Fruit fly (Drosophila melanogaster) whole organism, embryonic: ENCODE measurements around the gene CG15528.
A peak's percentile ranks its signal among the peaks of the same experiment; 100 is the strongest.

ENCODE experiments used
- ATbp ChIP-seq: fragments of 200-800 bp; sonication (Bioruptor generic); optimal IDR thresholded peaks from 2 replicates; lab custom pipeline; 2017; ENCODE audit warnings: missing biosample characterization, mild to moderate bottlenecking, missing genetic modification characterization, missing genetic modification reagents
- B-H2 ChIP-seq: fragments of 200-800 bp; sonication (Bioruptor generic); optimal IDR thresholded peaks from 2 replicates; lab custom pipeline; 2018; ENCODE audit warnings: missing biosample characterization, mild to moderate bottlenecking, missing genetic modification characterization
- Bdp1 ChIP-seq: fragments of 200-800 bp; sonication (Bioruptor generic); optimal IDR thresholded peaks from 3 replicates; lab custom pipeline; 2016; ENCODE audit warnings: missing biosample characterization, missing genetic modification characterization
- CG1024 ChIP-seq: fragments of 200-800 bp; sonication (Bioruptor generic); IDR thresholded peaks from 2 replicates; pipeline ENCODE4 v1.3.6; 2022; ENCODE audit warnings: missing biosample characterization, missing genetic modification characterization
- CG10431 ChIP-seq: fragments of 200-800 bp; sonication (Bioruptor generic); optimal IDR thresholded peaks from 3 replicates; lab custom pipeline; 2018; ENCODE audit warnings: missing biosample characterization, mild to moderate bottlenecking, missing genetic modification characterization
- CG10565 ChIP-seq: fragments of 200-800 bp; sonication (Bioruptor generic); optimal IDR thresholded peaks from 3 replicates; lab custom pipeline; 2016; ENCODE audit warnings: missing biosample characterization, mild to moderate bottlenecking, missing genetic modification characterization
- CG10959 ChIP-seq: fragments of 200-800 bp; sonication (Bioruptor generic); IDR thresholded peaks from 2 replicates; pipeline ENCODE4 v1.3.6; 2022; ENCODE audit warnings: missing biosample characterization, missing genetic modification characterization
- CG10979 ChIP-seq: fragments of 200-800 bp; sonication (Bioruptor generic); optimal IDR thresholded peaks from 2 replicates; lab custom pipeline; 2018; ENCODE audit warnings: missing biosample characterization, mild to moderate bottlenecking, missing genetic modification characterization, moderate library complexity
- CG16815 ChIP-seq: fragments of 200-800 bp; sonication (Bioruptor generic); optimal IDR thresholded peaks from 3 replicates; lab custom pipeline; 2017; ENCODE audit warnings: missing biosample characterization, mild to moderate bottlenecking, missing genetic modification characterization
- CG17359 ChIP-seq: fragments of 200-800 bp; sonication (Bioruptor generic); optimal IDR thresholded peaks from 3 replicates; lab custom pipeline; 2018; ENCODE audit warnings: missing biosample characterization, mild to moderate bottlenecking, missing genetic modification characterization, moderate library complexity
- CG17612 ChIP-seq: fragments of 200-800 bp; sonication (Bioruptor generic); IDR thresholded peaks from 2 replicates; pipeline ENCODE4 v1.3.6; 2022; ENCODE audit warnings: missing biosample characterization, missing genetic modification characterization
- CG17912 ChIP-seq: fragments of 200-800 bp; sonication (Bioruptor generic); optimal IDR thresholded peaks from 2 replicates; lab custom pipeline; 2018; ENCODE audit warnings: missing biosample characterization, mild to moderate bottlenecking, missing genetic modification characterization
- CG2678 ChIP-seq: fragments of 200-800 bp; sonication (Bioruptor generic); optimal IDR thresholded peaks from 3 replicates; lab custom pipeline; 2019; ENCODE audit warnings: missing biosample characterization, mild to moderate bottlenecking, missing genetic modification characterization, moderate library complexity
- CG3281 ChIP-seq: fragments of 200-800 bp; sonication (Bioruptor generic); optimal IDR thresholded peaks from 3 replicates; lab custom pipeline; 2017; ENCODE audit warnings: missing biosample characterization, mild to moderate bottlenecking, missing genetic modification characterization
- CG4820 ChIP-seq: fragments of 200-800 bp; sonication (Bioruptor generic); optimal IDR thresholded peaks from 3 replicates; lab custom pipeline; 2016; ENCODE audit warnings: missing biosample characterization, missing genetic modification characterization
- CG6813 ChIP-seq: fragments of 200-800 bp; sonication (Bioruptor generic); optimal IDR thresholded peaks from 2 replicates; lab custom pipeline; 2017; ENCODE audit warnings: missing biosample characterization, missing genetic modification characterization, mild to moderate bottlenecking, moderate library complexity, missing genetic modification reagents
- CG7271 ChIP-seq: fragments of 200-800 bp; sonication (Bioruptor generic); optimal IDR thresholded peaks from 2 replicates; lab custom pipeline; 2018; ENCODE audit warnings: missing biosample characterization, mild to moderate bottlenecking, missing genetic modification characterization, moderate library complexity
- CG7556 ChIP-seq: fragments of 200-800 bp; sonication (Bioruptor generic); optimal IDR thresholded peaks from 2 replicates; lab custom pipeline; 2017; ENCODE audit warnings: missing biosample characterization, mild to moderate bottlenecking, missing genetic modification characterization
- CG8290 ChIP-seq, 3 experiments: fragments of 200-800 bp; sonication (Bioruptor generic); optimal IDR thresholded peaks; 2 replicates each; lab custom pipeline; 2016 to 2019; ENCODE audit warnings: missing biosample characterization in 3 of 3, missing genetic modification characterization in 3 of 3, mild to moderate bottlenecking in 2 of 3, moderate library complexity in 1 of 3
- D ChIP-seq, 2 experiments: fragments of 200-800 bp in 1 of 2; fragments of >200 bp in 1 of 2; sonication (Bioruptor generic) in 1 of 2; optimal IDR thresholded peaks; 2 replicates in 1 of 2; 3 replicates in 1 of 2; lab custom pipeline; 2017; ENCODE audit warnings: mild to moderate bottlenecking in 1 of 2, missing biosample characterization in 1 of 2, missing genetic modification characterization in 1 of 2, missing genetic modification reagents in 1 of 2
- D19B ChIP-seq: fragments of 200-800 bp; sonication (Bioruptor generic); optimal IDR thresholded peaks from 2 replicates; lab custom pipeline; 2017; ENCODE audit warnings: missing biosample characterization, mild to moderate bottlenecking, missing genetic modification characterization
- Doc3 ChIP-seq: fragments of 200-800 bp; sonication (Bioruptor generic); IDR thresholded peaks from 3 replicates; pipeline ENCODE4 v1.3.6; 2022; ENCODE audit warnings: missing biosample characterization, missing genetic modification characterization; ENCODE audit not compliant: partially characterized antibody
- Dp ChIP-seq: fragments of 200-800 bp; sonication (Bioruptor generic); optimal IDR thresholded peaks from 2 replicates; lab custom pipeline; 2018; ENCODE audit warnings: missing biosample characterization, mild to moderate bottlenecking, missing genetic modification characterization, moderate library complexity
- Dref ChIP-seq: fragments of 200-800 bp; sonication (Bioruptor generic); IDR thresholded peaks from 2 replicates; pipeline ENCODE4 v1.3.6; 2022; ENCODE audit warnings: missing biosample characterization, missing genetic modification characterization
- Ets97D ChIP-seq: fragments of 200-800 bp; sonication (Bioruptor generic); optimal IDR thresholded peaks from 3 replicates; lab custom pipeline; 2016; ENCODE audit warnings: missing biosample characterization, missing genetic modification characterization
- Fer3 ChIP-seq: fragments of 200-800 bp; sonication (Bioruptor generic); optimal IDR thresholded peaks from 2 replicates; lab custom pipeline; 2018; ENCODE audit warnings: missing biosample characterization, mild to moderate bottlenecking, missing genetic modification characterization, moderate library complexity
- Hey ChIP-seq: fragments of 200-800 bp; sonication (Bioruptor generic); optimal IDR thresholded peaks from 3 replicates; lab custom pipeline; 2018; ENCODE audit warnings: missing biosample characterization, mild to moderate bottlenecking, missing genetic modification characterization
- HmgZ ChIP-seq: fragments of 200-800 bp; sonication (Bioruptor generic); optimal IDR thresholded peaks from 2 replicates; lab custom pipeline; 2018; ENCODE audit warnings: missing biosample characterization, mild to moderate bottlenecking, missing genetic modification characterization
- Lhr ChIP-seq: fragments of 200-800 bp; sonication (Bioruptor generic); optimal IDR thresholded peaks from 3 replicates; lab custom pipeline; 2017; ENCODE audit warnings: mild to moderate bottlenecking, missing biosample characterization, missing genetic modification reagents, missing genetic modification characterization
- Lpt ChIP-seq: fragments of >200 bp; optimal IDR thresholded peaks from 2 replicates; lab custom pipeline; 2018; ENCODE audit warnings: missing biosample characterization, missing genetic modification characterization
- Myb ChIP-seq: fragments of 200-800 bp; sonication (Bioruptor generic); optimal IDR thresholded peaks from 2 replicates; lab custom pipeline; 2016; ENCODE audit warnings: missing biosample characterization, missing genetic modification characterization
- Nf-YB ChIP-seq: fragments of 200-800 bp; sonication (Bioruptor generic); optimal IDR thresholded peaks from 3 replicates; lab custom pipeline; 2019; ENCODE audit warnings: missing biosample characterization, mild to moderate bottlenecking, missing genetic modification characterization, moderate library complexity
- Stat92E ChIP-seq, 3 experiments: fragments of >200 bp in 2 of 3; fragments of 200-800 bp in 1 of 3; sonication (Bioruptor generic) in 1 of 3; optimal IDR thresholded peaks; 2 replicates each; lab custom pipeline; 2017 to 2019; ENCODE audit warnings: missing biosample characterization in 3 of 3, missing genetic modification characterization in 3 of 3, mild to moderate bottlenecking in 1 of 3, moderate library complexity in 1 of 3
- Usf ChIP-seq: fragments of 200-800 bp; sonication (Bioruptor generic); optimal IDR thresholded peaks from 2 replicates; lab custom pipeline; 2017; ENCODE audit warnings: missing genotype, missing biosample characterization, missing genetic modification characterization
- cg ChIP-seq: fragments of 200-800 bp; sonication (Bioruptor generic); optimal IDR thresholded peaks from 3 replicates; lab custom pipeline; 2019; ENCODE audit warnings: missing biosample characterization, mild to moderate bottlenecking, missing genetic modification characterization, moderate library complexity
- gsb ChIP-seq: fragments of 200-800 bp; sonication (Bioruptor generic); IDR thresholded peaks from 2 replicates; pipeline ENCODE4 v1.3.6; 2022; ENCODE audit warnings: missing biosample characterization, missing genetic modification characterization
- ind ChIP-seq: fragments of 200-800 bp; sonication (Bioruptor generic); optimal IDR thresholded peaks from 3 replicates; lab custom pipeline; 2016; ENCODE audit warnings: missing biosample characterization, missing genetic modification characterization
- knrl ChIP-seq: fragments of 200-800 bp; sonication (Bioruptor generic); IDR thresholded peaks from 3 replicates; pipeline ENCODE4 v1.3.6; 2022; ENCODE audit warnings: missing biosample characterization, missing genetic modification characterization; ENCODE audit not compliant: partially characterized antibody
- pnt ChIP-seq: fragments of 200-800 bp; sonication (Bioruptor generic); optimal IDR thresholded peaks from 3 replicates; lab custom pipeline; 2016; ENCODE audit warnings: missing biosample characterization, missing genetic modification characterization
- pzg ChIP-seq: fragments of 200-800 bp; sonication (Bioruptor generic); optimal IDR thresholded peaks from 3 replicates; lab custom pipeline; 2018; ENCODE audit warnings: missing biosample characterization, mild to moderate bottlenecking, missing genetic modification characterization, moderate library complexity
- shn ChIP-seq: fragments of 200-800 bp; sonication (Bioruptor generic); optimal IDR thresholded peaks from 3 replicates; lab custom pipeline; 2016; ENCODE audit warnings: missing biosample characterization, missing genetic modification characterization
- slou ChIP-seq: fragments of 200-800 bp; sonication (Bioruptor generic); optimal IDR thresholded peaks from 3 replicates; lab custom pipeline; 2016; ENCODE audit warnings: missing biosample characterization, missing genetic modification characterization
- stwl ChIP-seq: fragments of 200-800 bp; sonication (Bioruptor generic); optimal IDR thresholded peaks from 3 replicates; lab custom pipeline; 2018; ENCODE audit warnings: missing biosample characterization, mild to moderate bottlenecking, missing genetic modification characterization, moderate library complexity
- tap ChIP-seq: fragments of 200-800 bp; optimal IDR thresholded peaks from 3 replicates; lab custom pipeline; 2019; ENCODE audit warnings: missing biosample characterization, mild to moderate bottlenecking, missing genetic modification characterization, moderate library complexity
- trh ChIP-seq: fragments of 200-800 bp; sonication (Bioruptor generic); optimal IDR thresholded peaks from 2 replicates; lab custom pipeline; 2016; ENCODE audit warnings: missing biosample characterization, missing genetic modification characterization
- tx ChIP-seq: fragments of 200-800 bp; sonication (Bioruptor generic); optimal IDR thresholded peaks from 2 replicates; lab custom pipeline; 2016; ENCODE audit warnings: missing biosample characterization, missing genetic modification characterization
- usp ChIP-seq: fragments of >200 bp; optimal IDR thresholded peaks from 2 replicates; lab custom pipeline; 2017; ENCODE audit warnings: missing biosample characterization, missing genetic modification characterization
- wdn ChIP-seq: fragments of 200-800 bp; sonication (Bioruptor generic); IDR thresholded peaks from 2 replicates; pipeline ENCODE4 v1.3.6; 2022; ENCODE audit warnings: missing biosample characterization, missing genetic modification characterization
- zen2 ChIP-seq: fragments of 200-800 bp; sonication (Bioruptor generic); IDR thresholded peaks from 3 replicates; pipeline ENCODE4 v1.3.6; 2022; ENCODE audit warnings: missing biosample characterization, missing genetic modification characterization; ENCODE audit not compliant: partially characterized antibody

CG15528 gene

dm6 chr3R:30061154-30061482 is 9.2 kb upstream of the CG15528 start (continued):
- peak; percentile 70 for TF ChIP-seq tx (GFP tag; lab: Kevin White, UChicago)
- peak; percentile 33 for TF ChIP-seq CG10565 (GFP tag; lab: Kevin White, UChicago)
- peak; percentile 27 for TF ChIP-seq CG16815 (GFP tag; lab: Kevin White, UChicago)
- TF ChIP-seq B-H2 (GFP tag; lab: Kevin White, UChicago) = no peak
- TF ChIP-seq tap = peak; percentile 96
- TF ChIP-seq pzg = no peak
- TF ChIP-seq D (optimal IDR thresholded peaks at IDR 0.05; lab: Kevin White, UChicago) = no peak
- peak; percentile 93 for TF ChIP-seq D (GFP tag; optimal IDR thresholded peaks at IDR 0.05; lab: Kevin White, UChicago)
- no peak for TF ChIP-seq Hey (tag; lab: Kevin White, UChicago)
- peak; percentile 98 for TF ChIP-seq CG17359 (tag; lab: Kevin White, UChicago)
- peak; percentile 87 for TF ChIP-seq Fer3 (tag; lab: Kevin White, UChicago)
- TF ChIP-seq CG10431 = peak; percentile 6
- peak; percentile 41 for TF ChIP-seq CG7271 (tag; lab: Kevin White, UChicago)
- no peak for TF ChIP-seq cg
- peak in 1 of 3 experiments; percentile 83 for TF ChIP-seq Stat92E (GFP tag; optimal IDR thresholded peaks at IDR 0.05; lab: Kevin White, UChicago)
- TF ChIP-seq D19B (GFP tag; lab: Kevin White, UChicago) = peak; percentile 50
- TF ChIP-seq Usf (GFP tag; lab: Kevin White, UChicago) = no peak
- peak; percentile 82 for TF ChIP-seq CG6813
- no peak for TF ChIP-seq Lhr (GFP tag; lab: Kevin White, UChicago)
- TF ChIP-seq CG1024 = peak; percentile 93
- peak; percentile 72 for TF ChIP-seq CG3281 (GFP tag; lab: Kevin White, UChicago)
- no peak for TF ChIP-seq usp (GFP tag; lab: Kevin White, UChicago)
- peak; percentile 75 for TF ChIP-seq CG17612 (GFP tag; lab: Robert Waterston, UW)
- TF ChIP-seq shn (GFP tag; lab: Kevin White, UChicago) = peak; percentile 42
- TF ChIP-seq Bdp1 (GFP tag; lab: Kevin White, UChicago) = peak; percentile 35
- peak; percentile 26 for TF ChIP-seq trh (GFP tag; lab: Kevin White, UChicago)
- TF ChIP-seq Myb (GFP tag; lab: Kevin White, UChicago) = peak; percentile 60
- no peak for TF ChIP-seq Doc3 (GFP tag; lab: Robert Waterston, UW)
- peak; percentile 89 for TF ChIP-seq pnt
- peak; percentile 78 for TF ChIP-seq CG10959 (GFP tag; lab: Robert Waterston, UW)
- peak; percentile 95 for TF ChIP-seq CG2678 (tag; lab: Kevin White, UChicago)
- peak; percentile 43 for TF ChIP-seq Nf-YB (GFP tag; lab: Kevin White, UChicago)
- TF ChIP-seq ind (GFP tag; lab: Kevin White, UChicago) = peak; percentile 93
- peak; percentile 85 for TF ChIP-seq CG8290 (GFP tag; optimal IDR thresholded peaks at IDR 0.05; lab: Kevin White, UChicago)
- TF ChIP-seq CG8290 (tag; optimal IDR thresholded peaks at IDR 0.05; lab: Kevin White, UChicago) = peak in 1 of 2 experiments; percentile 77
- no peak for TF ChIP-seq zen2 (GFP tag; lab: Robert Waterston, UW)
- TF ChIP-seq ATbp (GFP tag; lab: Kevin White, UChicago) = peak; percentile 88
- TF ChIP-seq knrl (GFP tag; lab: Robert Waterston, UW) = no peak
- peak; percentile 67 for TF ChIP-seq gsb
- TF ChIP-seq CG4820 (GFP tag; lab: Kevin White, UChicago) = peak; percentile 90
- TF ChIP-seq Dp (GFP tag; lab: Kevin White, UChicago) = no peak
- no peak for TF ChIP-seq Lpt (GFP tag; lab: Kevin White, UChicago)
- peak; percentile 73; the same call in 1 of the 2 replicates for TF ChIP-seq wdn (GFP tag; lab: Robert Waterston, UW)
- TF ChIP-seq Ets97D = peak; percentile 69
- TF ChIP-seq CG10979 = peak; percentile 94
- TF ChIP-seq Dref (GFP tag; lab: Robert Waterston, UW) = no peak
- no peak for TF ChIP-seq CG17912 (GFP tag; lab: Kevin White, UChicago)
- peak; percentile 81 for TF ChIP-seq CG7556 (GFP tag; lab: Kevin White, UChicago)
- peak; percentile 20 for TF ChIP-seq stwl
- TF ChIP-seq HmgZ (tag; lab: Kevin White, UChicago) = peak; percentile 36
- TF ChIP-seq slou (GFP tag; lab: Kevin White, UChicago) = peak; percentile 63
